Fruit fly (Drosophila melanogaster): ENCODE results near the gene CG9705.

CG9705 gene

dm6 chr3L:16768001-16768652, 11.8 kb upstream of the CG9705 start (continued):
- TF ChIP-seq NK7.1 (GFP tag; optimal IDR thresholded peaks at IDR 0.05) (peak; percentile 22), CG9797 (GFP tag; optimal IDR thresholded peaks at IDR 0.05) (no peak), sd (tag; optimal IDR thresholded peaks at IDR 0.05) (no peak), sr (GFP tag; IDR thresholded peaks at IDR 0.05) (no peak), CG10654 (GFP tag; optimal IDR thresholded peaks at IDR 0.05) (peak; percentile 26), pros (GFP tag; optimal IDR thresholded peaks at IDR 0.05) (peak; percentile 88), insv (GFP tag; optimal IDR thresholded peaks at IDR 0.05) (peak in 1 of 2 experiments; percentile 27), hbn (GFP tag; IDR thresholded peaks at IDR 0.05; ENCODE audit: partially characterized antibody) (no peak), Lim3 (GFP tag; IDR thresholded peaks at IDR 0.05) (no peak), H2.0 (GFP tag; IDR thresholded peaks at IDR 0.05) (no peak), CG4404 (GFP tag; IDR thresholded peaks at IDR 0.05) (peak; percentile 79), gcm (GFP tag; optimal IDR thresholded peaks at IDR 0.05) (no peak), CG3281 (GFP tag; optimal IDR thresholded peaks at IDR 0.05) (no peak), CG8281 (tag; optimal IDR thresholded peaks at IDR 0.05) (peak; percentile 4), cg (GFP tag; optimal IDR thresholded peaks at IDR 0.05) (no peak)

- no peak for TF ChIP-seq Trl (optimal IDR thresholded peaks at IDR 0.05)
- peak; percentile 7 for TF ChIP-seq Trl (GFP tag; optimal IDR thresholded peaks at IDR 0.05)
- peak; percentile 6 for TF ChIP-seq trem (tag; optimal IDR thresholded peaks at IDR 0.05)
- TF ChIP-seq exex (tag; optimal IDR thresholded peaks at IDR 0.05), result no peak
- TF ChIP-seq CG32772 (GFP tag; IDR thresholded peaks at IDR 0.05), result peak; percentile 29; the same call in 1 of the 2 replicates
- peak; percentile 73 for TF ChIP-seq CG10979 (tag; optimal IDR thresholded peaks at IDR 0.05)
- TF ChIP-seq cad (GFP tag; optimal IDR thresholded peaks at IDR 0.05), result peak; percentile 9
- peak; percentile 39 for TF ChIP-seq tin (GFP tag; optimal IDR thresholded peaks at IDR 0.05)
- TF ChIP-seq CG9215 (GFP tag; IDR thresholded peaks at IDR 0.05), result no peak
- TF ChIP-seq fd96Cb (tag; optimal IDR thresholded peaks at IDR 0.05), result no peak
- no peak for TF ChIP-seq CG9876 (GFP tag; optimal IDR thresholded peaks at IDR 0.05)
- TF ChIP-seq zfh1 (GFP tag; IDR thresholded peaks at IDR 0.05), result 0 out of 3 replicates have a peak, but pooled peaks have one; percentile 30
- TF ChIP-seq odd (GFP tag; optimal IDR thresholded peaks at IDR 0.05), result peak; percentile 14
- no peak for TF ChIP-seq sna (GFP tag; IDR thresholded peaks at IDR 0.05; ENCODE audit: partially characterized antibody)
- TF ChIP-seq org-1 (GFP tag; optimal IDR thresholded peaks at IDR 0.05), result peak; percentile 5
- no peak for TF ChIP-seq Hr51 (GFP tag; optimal IDR thresholded peaks at IDR 0.05)
- TF ChIP-seq CG33213 (GFP tag; optimal IDR thresholded peaks at IDR 0.05), result peak; percentile 15
- no peak for TF ChIP-seq D (optimal IDR thresholded peaks at IDR 0.05)
- peak; percentile 19 for TF ChIP-seq D (GFP tag; optimal IDR thresholded peaks at IDR 0.05)
- no peak for TF ChIP-seq maf-S (GFP tag; optimal IDR thresholded peaks at IDR 0.05)
- TF ChIP-seq CG2129 (GFP tag; IDR thresholded peaks at IDR 0.05; ENCODE audit: partially characterized antibody), result no peak
- peak; percentile 23 for TF ChIP-seq Hsf (GFP tag; optimal IDR thresholded peaks at IDR 0.05)
- no peak for TF ChIP-seq prd (optimal IDR thresholded peaks at IDR 0.05)
- TF ChIP-seq prd (GFP tag; IDR thresholded peaks at IDR 0.05), result peak; percentile 29; the same call in 1 of the 3 replicates
- TF ChIP-seq CG32532 (GFP tag; IDR thresholded peaks at IDR 0.05), result peak; percentile 56
- TF ChIP-seq CG5245 (GFP tag; optimal IDR thresholded peaks at IDR 0.05), result peak; percentile 43
- no peak for TF ChIP-seq CG1792 (GFP tag; optimal IDR thresholded peaks at IDR 0.05)
- TF ChIP-seq CG6765 (GFP tag; optimal IDR thresholded peaks at IDR 0.05), result peak; percentile 59
- TF ChIP-seq wdn (GFP tag; IDR thresholded peaks at IDR 0.05), result no peak
- TF ChIP-seq shn (GFP tag; optimal IDR thresholded peaks at IDR 0.05), result peak; percentile 39
- no peak for TF ChIP-seq Ssrp (tag; optimal IDR thresholded peaks at IDR 0.05)
- TF ChIP-seq CG11504 (tag; optimal IDR thresholded peaks at IDR 0.05), result no peak
- TF ChIP-seq dmrt99B (tag; optimal IDR thresholded peaks at IDR 0.05), result no peak
- peak; percentile 57; the same call in 2 of the 3 replicates for TF ChIP-seq ase (GFP tag; IDR thresholded peaks at IDR 0.05)
- no peak for TF ChIP-seq unc-4 (GFP tag; IDR thresholded peaks at IDR 0.05; ENCODE audit: partially characterized antibody)
- no peak for TF ChIP-seq CG4854 (GFP tag; optimal IDR thresholded peaks at IDR 0.05)
Observed at dm6 chr3L:16769866-16770265, 10.0 kb upstream of the CG9705 start.

Data from whole organism, embryonic.